Fruit fly (Drosophila melanogaster) whole organism, prepupa: ENCODE results near the gene CG9270.

ENCODE experiments used
- CG11762 ChIP-seq: fragments of 200-800 bp; sonication (Bioruptor generic); optimal IDR thresholded peaks from 3 replicates; lab custom pipeline; 2016; ENCODE audit warnings: missing biosample characterization, missing genetic modification characterization; ENCODE audit not compliant: insufficient read depth
- CG11902 ChIP-seq: fragments of 200-800 bp; sonication (Bioruptor generic); optimal IDR thresholded peaks from 3 replicates; lab custom pipeline; 2016; ENCODE audit warnings: missing biosample characterization, missing genetic modification characterization
- CG34406 ChIP-seq: fragments of 200-800 bp; sonication (Bioruptor generic); optimal IDR thresholded peaks from 3 replicates; lab custom pipeline; 2016; ENCODE audit warnings: missing biosample characterization, missing genetic modification characterization
- CG6276 ChIP-seq: fragments of 200-800 bp; sonication (Bioruptor generic); optimal IDR thresholded peaks from 2 replicates; lab custom pipeline; 2017; ENCODE audit warnings: missing biosample characterization, mild to moderate bottlenecking, missing genetic modification characterization
- CG6854 ChIP-seq: fragments of 200-800 bp; sonication (Bioruptor generic); optimal IDR thresholded peaks from 2 replicates; lab custom pipeline; 2017; ENCODE audit warnings: missing biosample characterization, mild to moderate bottlenecking, missing genetic modification characterization
- Ets96B ChIP-seq: fragments of 200-800 bp; optimal IDR thresholded peaks from 2 replicates; lab custom pipeline; 2019; ENCODE audit warnings: missing biosample characterization, mild to moderate bottlenecking, missing genetic modification characterization, moderate library complexity
- Sox14 ChIP-seq: fragments of 200-800 bp; sonication (Bioruptor generic); optimal IDR thresholded peaks from 3 replicates; lab custom pipeline; 2016; ENCODE audit warnings: missing biosample characterization, missing genetic modification characterization
- Sox15 ChIP-seq: fragments of 200-800 bp; sonication (Bioruptor generic); optimal IDR thresholded peaks from 3 replicates; lab custom pipeline; 2016; ENCODE audit warnings: missing biosample characterization, missing genetic modification characterization
- dsx ChIP-seq: fragments of 200-800 bp; optimal IDR thresholded peaks from 3 replicates; lab custom pipeline; 2019; ENCODE audit warnings: missing biosample characterization, mild to moderate bottlenecking, missing genetic modification characterization, moderate library complexity; ENCODE audit not compliant: poor library complexity, severe bottlenecking
- fd59A ChIP-seq: fragments of 200-800 bp; sonication (Bioruptor generic); optimal IDR thresholded peaks from 2 replicates; lab custom pipeline; 2017; ENCODE audit warnings: missing biosample characterization, mild to moderate bottlenecking, missing genetic modification characterization, missing genetic modification reagents
- vri ChIP-seq: fragments of 200-800 bp; sonication (Bioruptor generic); optimal IDR thresholded peaks from 3 replicates; lab custom pipeline; 2016; ENCODE audit warnings: missing biosample characterization, mild to moderate bottlenecking, missing genetic modification characterization

- TF ChIP-seq Sox15 (GFP tag; lab: Kevin White, UChicago): no peak
- TF ChIP-seq CG11902 (GFP tag; lab: Kevin White, UChicago): no peak
- TF ChIP-seq CG34406: no peak
- no peak for TF ChIP-seq fd59A (GFP tag; lab: Kevin White, UChicago)
- no peak for TF ChIP-seq CG6276
- no peak for TF ChIP-seq Sox14 (GFP tag; lab: Kevin White, UChicago)
- no peak for TF ChIP-seq CG11762 (GFP tag; lab: Kevin White, UChicago)
- TF ChIP-seq dsx (GFP tag; lab: Kevin White, UChicago): no peak
- no peak for TF ChIP-seq vri (GFP tag; lab: Kevin White, UChicago)
- no peak for TF ChIP-seq CG6854 (GFP tag; lab: Kevin White, UChicago)
- TF ChIP-seq Ets96B: no peak
Observed at dm6 chr2L:20936061-20936390, 2.1 kb upstream of the CG9270 start.
